Worm (Caenorhabditis elegans): ENCODE results near the gene C07G1.15.

The C07G1.15 gene

ce11 chrIV:8142735-8143550 lies 26.8 kb upstream of the C07G1.15 start, which contains the start of gene pmk-2 (continued):
- TF ChIP-seq pqm-1 (tag; optimal IDR thresholded peaks at IDR 0.05) (peak; percentile 29), lin-38 (GFP tag; IDR thresholded peaks at IDR 0.05) (no peak), R02D3.7 (tag; optimal IDR thresholded peaks at IDR 0.05) (no peak), zfp-2 (tag; optimal IDR thresholded peaks at IDR 0.05) (no peak), unc-130 (GFP tag; optimal IDR thresholded peaks at IDR 0.05) (no peak), dmd-6 (GFP tag; IDR thresholded peaks at IDR 0.05) (no peak), F37D6.2 (tag; optimal IDR thresholded peaks at IDR 0.05) (no peak), lin-39 (tag; optimal IDR thresholded peaks at IDR 0.05) (no peak), mep-1 (tag; optimal IDR thresholded peaks at IDR 0.05) (peak; percentile 37), ctbp-1 (GFP tag; IDR thresholded peaks at IDR 0.05) (no peak), dve-1 (tag; optimal IDR thresholded peaks at IDR 0.05; ENCODE audit: insufficient read depth) (peak; percentile 25), dmd-8 (GFP tag; IDR thresholded peaks at IDR 0.05) (no peak), aha-1 (tag) (peak; percentile 79), mdt-29 (GFP tag; IDR thresholded peaks at IDR 0.05) (no peak), nhr-77 (tag; optimal IDR thresholded peaks at IDR 0.05) (peak; percentile 47), egl-27 (tag; optimal IDR thresholded peaks at IDR 0.05) (no peak), cey-2 (tag; optimal IDR thresholded peaks at IDR 0.05; ENCODE audit: borderline replicate concordance, insufficient read depth) (no peak), php-3 (GFP tag; IDR thresholded peaks at IDR 0.05) (no peak), Y105C5A.15 (GFP tag; IDR thresholded peaks at IDR 0.05) (no peak), ama-1 (optimal IDR thresholded peaks at IDR 0.05) (no peak), mxl-2 (GFP tag; conservative IDR thresholded peaks at IDR 0.05) (no peak)

- TF ChIP-seq aha-1 (tag): peak; percentile 13
- TF ChIP-seq T26A8.4 (GFP tag; IDR thresholded peaks at IDR 0.05): peak; percentile 20; the same call in 1 of the 2 replicates
- TF ChIP-seq madf-9 (GFP tag; conservative IDR thresholded peaks at IDR 0.05): no peak
- TF ChIP-seq nhr-41 (GFP tag; IDR thresholded peaks at IDR 0.05): no peak
These were observed 25.4 kb upstream of the C07G1.15 start for ce11 chrIV:8144341-8144740.

ce11 chrIV:8146283-8146682 lies 23.5 kb upstream of the C07G1.15 start:
- TF ChIP-seq mdl-1 (tag; optimal IDR thresholded peaks at IDR 0.05): peak; percentile 81 to 90
- TF ChIP-seq aha-1 (tag): peak; percentile 83
- peak; percentile 38 for TF ChIP-seq mep-1 (tag; optimal IDR thresholded peaks at IDR 0.05)
- no peak for TF ChIP-seq F37D6.2 (tag; optimal IDR thresholded peaks at IDR 0.05)
- peak; percentile 91 for TF ChIP-seq dve-1 (tag; optimal IDR thresholded peaks at IDR 0.05; ENCODE audit: insufficient read depth)
- peak; percentile 17 for TF ChIP-seq hlh-11 (tag; optimal IDR thresholded peaks at IDR 0.05)
- no peak for TF ChIP-seq egl-27 (tag; optimal IDR thresholded peaks at IDR 0.05)
- peak in 1 of 2 experiments; percentile 29 for TF ChIP-seq lsy-2 (tag; optimal IDR thresholded peaks at IDR 0.05)
- 0 out of 2 replicates have a peak, but pooled peaks have one; percentile 21 for TF ChIP-seq zfp-3 (GFP tag; conservative IDR thresholded peaks at IDR 0.05)
- TF ChIP-seq nhr-28 (tag; optimal IDR thresholded peaks at IDR 0.05): peak; percentile 54
- peak in 1 of 2 experiments; percentile 40 for TF ChIP-seq unc-62 (GFP tag; optimal IDR thresholded peaks at IDR 0.05 in 1 of 2)
- no peak for TF ChIP-seq unc-62 (tag; optimal IDR thresholded peaks at IDR 0.05)
- TF ChIP-seq daf-16 (GFP tag; optimal IDR thresholded peaks at IDR 0.05): no peak
- peak; percentile 77 for TF ChIP-seq daf-16 (tag; optimal IDR thresholded peaks at IDR 0.05)
- TF ChIP-seq ceh-32 (tag; optimal IDR thresholded peaks at IDR 0.05; ENCODE audit: poor library complexity): no peak
- peak; percentile 93 for TF ChIP-seq hlh-30 (tag; optimal IDR thresholded peaks at IDR 0.05; ENCODE audit: insufficient read depth)
- TF ChIP-seq pqm-1 (tag; optimal IDR thresholded peaks at IDR 0.05): peak; percentile 23
- TF ChIP-seq spr-3 (GFP tag; optimal IDR thresholded peaks at IDR 0.05): no peak

All from whole organism, L4 larva.